Worm (Caenorhabditis elegans) whole organism, L3 larva: ENCODE data around the gene bus-17.

ENCODE experiments used
- R02D3.7 ChIP-seq: fragments of 150-350 bp; optimal IDR thresholded peaks from 2 replicates; lab custom pipeline; 2014; ENCODE audit warnings: missing biosample characterization, missing genetic modification characterization
- ZK546.5 ChIP-seq: sonication (generic microtip); optimal IDR thresholded peaks from 2 replicates; lab custom pipeline; 2017; ENCODE audit warnings: missing biosample characterization, missing genetic modification characterization
- aly-2 ChIP-seq: fragments of 150-350 bp; optimal IDR thresholded peaks from 2 replicates; lab custom pipeline; 2014; ENCODE audit warnings: missing biosample characterization, missing genetic modification characterization
- ama-1 ChIP-seq: fragments of 150-350 bp; optimal IDR thresholded peaks from 2 replicates; lab custom pipeline; 2018
- ceh-16 ChIP-seq: sonication (generic microtip); optimal IDR thresholded peaks from 2 replicates; lab custom pipeline; 2017; ENCODE audit warnings: missing biosample characterization, missing genetic modification characterization
- ceh-28 ChIP-seq: fragments of 150-350 bp; optimal IDR thresholded peaks from 2 replicates; lab custom pipeline; 2014; ENCODE audit warnings: missing biosample characterization, missing genetic modification reagents, missing genetic modification characterization
- ceh-82 ChIP-seq: fragments of 150-350 bp; optimal IDR thresholded peaks from 2 replicates; lab custom pipeline; 2014; ENCODE audit warnings: missing biosample characterization, missing genetic modification characterization
- ceh-9 ChIP-seq: sonication (generic microtip); optimal IDR thresholded peaks from 2 replicates; lab custom pipeline; 2018; ENCODE audit warnings: missing biosample characterization, missing genetic modification characterization
- daf-12 ChIP-seq: fragments of 150-350 bp; optimal IDR thresholded peaks from 2 replicates; lab custom pipeline; 2014; ENCODE audit warnings: missing biosample characterization, missing genetic modification reagents, missing genetic modification characterization
- egl-27 ChIP-seq: sonication (generic microtip); optimal IDR thresholded peaks from 4 replicates; lab custom pipeline; 2017; ENCODE audit warnings: missing biosample characterization, missing genetic modification reagents, missing genetic modification characterization
- egl-5 ChIP-seq: fragments of 150-350 bp; optimal IDR thresholded peaks from 2 replicates; lab custom pipeline; 2017; ENCODE audit warnings: missing biosample characterization, missing genetic modification reagents, missing genetic modification characterization, inconsistent platforms
- elt-1 ChIP-seq: fragments of 150-350 bp; optimal IDR thresholded peaks from 2 replicates; lab custom pipeline; 2014; ENCODE audit warnings: missing biosample characterization, missing genetic modification characterization
- elt-2 ChIP-seq: sonication (generic microtip); optimal IDR thresholded peaks from 2 replicates; lab custom pipeline; 2016; ENCODE audit warnings: missing genetic modification reagents, mild to moderate bottlenecking, missing genetic modification characterization, missing compliant biosample characterization
- elt-3 ChIP-seq, 3 experiments: fragments of 150-350 bp in 1 of 3; sonication (generic microtip) in 2 of 3; optimal IDR thresholded peaks; 2 replicates in 2 of 3; 4 replicates in 1 of 3; lab custom pipeline; 2014 to 2017; ENCODE audit warnings: missing biosample characterization in 3 of 3, missing genetic modification characterization in 3 of 3
- eor-1 ChIP-seq, 2 experiments: fragments of 150-350 bp; optimal IDR thresholded peaks; 2 replicates each; lab custom pipeline; 2014 to 2018; ENCODE audit warnings: missing biosample characterization in 2 of 2, missing genetic modification characterization in 2 of 2
- fkh-10 ChIP-seq: sonication (generic microtip); optimal IDR thresholded peaks from 2 replicates; lab custom pipeline; 2017; ENCODE audit warnings: missing biosample characterization, missing genetic modification reagents, missing genetic modification characterization
- fkh-2 ChIP-seq: fragments of 150-350 bp; optimal IDR thresholded peaks from 2 replicates; lab custom pipeline; 2014; ENCODE audit warnings: missing biosample characterization, missing genetic modification reagents, missing genetic modification characterization
- fos-1 ChIP-seq: fragments of 150-350 bp; optimal IDR thresholded peaks from 2 replicates; lab custom pipeline; 2014; ENCODE audit warnings: missing biosample characterization, missing genetic modification characterization
- hmg-11 ChIP-seq: sonication (generic microtip); optimal IDR thresholded peaks from 2 replicates; lab custom pipeline; 2016; ENCODE audit warnings: missing genetic modification characterization, missing compliant biosample characterization
- jun-1 ChIP-seq: fragments of 150-350 bp; optimal IDR thresholded peaks from 2 replicates; lab custom pipeline; 2014; ENCODE audit warnings: missing biosample characterization, missing genetic modification reagents, missing genetic modification characterization
- lin-15B ChIP-seq: fragments of 150-350 bp; optimal IDR thresholded peaks from 2 replicates; lab custom pipeline; 2014; ENCODE audit warnings: missing biosample characterization, missing genetic modification characterization
- lin-39 ChIP-seq: fragments of 150-350 bp; optimal IDR thresholded peaks from 2 replicates; lab custom pipeline; 2018; ENCODE audit warnings: missing biosample characterization, missing genetic modification reagents, missing genetic modification characterization
- lsy-12 ChIP-seq: sonication (generic microtip); optimal IDR thresholded peaks from 2 replicates; lab custom pipeline; 2016; ENCODE audit warnings: mild to moderate bottlenecking, missing genetic modification characterization, missing compliant biosample characterization
- mdl-1 ChIP-seq: fragments of 150-350 bp; optimal IDR thresholded peaks from 2 replicates; lab custom pipeline; 2014; ENCODE audit warnings: missing biosample characterization, missing genetic modification characterization
- mml-1 ChIP-seq: fragments of 150-350 bp; sonication (generic microtip); optimal IDR thresholded peaks from 3 replicates; lab custom pipeline; 2014; ENCODE audit warnings: missing biosample characterization, missing genetic modification characterization
- nfya-1 ChIP-seq: sonication (generic microtip); optimal IDR thresholded peaks from 2 replicates; lab custom pipeline; 2017; ENCODE audit warnings: missing genetic modification characterization, mild to moderate bottlenecking, missing compliant biosample characterization, antibody characterized with exemption, moderate library complexity; ENCODE audit not compliant: insufficient read depth
- nhr-11 ChIP-seq: fragments of 150-350 bp; optimal IDR thresholded peaks from 2 replicates; lab custom pipeline; 2014; ENCODE audit warnings: missing biosample characterization, missing genetic modification characterization
- nhr-12 ChIP-seq: fragments of 150-350 bp; optimal IDR thresholded peaks from 2 replicates; lab custom pipeline; 2014; ENCODE audit warnings: missing biosample characterization, missing genetic modification characterization
- nhr-23 ChIP-seq: fragments of 150-350 bp; optimal IDR thresholded peaks from 2 replicates; lab custom pipeline; 2014; ENCODE audit warnings: missing biosample characterization, missing genetic modification reagents, missing genetic modification characterization
- nhr-237 ChIP-seq: fragments of 150-350 bp; optimal IDR thresholded peaks from 2 replicates; lab custom pipeline; 2014; ENCODE audit warnings: missing biosample characterization, missing genetic modification characterization
- nhr-25 ChIP-seq: sonication (generic microtip); optimal IDR thresholded peaks from 2 replicates; lab custom pipeline; 2017; ENCODE audit warnings: missing biosample characterization, missing genetic modification characterization
- nhr-28 ChIP-seq: fragments of 150-350 bp; optimal IDR thresholded peaks from 2 replicates; lab custom pipeline; 2014; ENCODE audit warnings: missing biosample characterization, missing genetic modification characterization
- nhr-43 ChIP-seq: sonication (generic microtip); optimal IDR thresholded peaks from 2 replicates; lab custom pipeline; 2016; ENCODE audit warnings: mild to moderate bottlenecking, missing genetic modification characterization, missing compliant biosample characterization; ENCODE audit not compliant: poor library complexity, severe bottlenecking
- nhr-67 ChIP-seq: fragments of 150-350 bp; optimal IDR thresholded peaks from 2 replicates; lab custom pipeline; 2014; ENCODE audit warnings: missing biosample characterization, missing genetic modification characterization
- nhr-76 ChIP-seq: fragments of 150-350 bp; sonication (generic microtip); optimal IDR thresholded peaks from 5 replicates; lab custom pipeline; 2014; ENCODE audit warnings: missing biosample characterization, missing genetic modification characterization
- nhr-77 ChIP-seq: fragments of 150-350 bp; optimal IDR thresholded peaks from 2 replicates; lab custom pipeline; 2014; ENCODE audit warnings: missing biosample characterization, missing genetic modification characterization
- pha-4 ChIP-seq: fragments of 150-350 bp; optimal IDR thresholded peaks from 2 replicates; lab custom pipeline; 2014; ENCODE audit warnings: missing biosample characterization, missing genetic modification reagents, missing genetic modification characterization
- pqm-1 ChIP-seq: fragments of 150-350 bp; optimal IDR thresholded peaks from 2 replicates; lab custom pipeline; 2017; ENCODE audit warnings: missing biosample characterization, missing genetic modification characterization, inconsistent platforms
- sea-2 ChIP-seq: fragments of 150-350 bp; sonication (generic microtip); optimal IDR thresholded peaks from 4 replicates; lab custom pipeline; 2014; ENCODE audit warnings: missing biosample characterization, missing genetic modification reagents, missing genetic modification characterization
- skn-1 ChIP-seq: fragments of 150-350 bp; optimal IDR thresholded peaks from 2 replicates; lab custom pipeline; 2014; ENCODE audit warnings: missing biosample characterization, missing genetic modification characterization
- snpc-4 ChIP-seq: fragments of 150-350 bp; optimal IDR thresholded peaks from 2 replicates; lab custom pipeline; 2014; ENCODE audit warnings: missing biosample characterization, missing genetic modification characterization
- tbx-2 ChIP-seq: sonication (generic microtip); optimal IDR thresholded peaks from 2 replicates; lab custom pipeline; 2016; ENCODE audit warnings: mild to moderate bottlenecking, missing genetic modification characterization, missing compliant biosample characterization
- unc-39 ChIP-seq: sonication (generic microtip); optimal IDR thresholded peaks from 4 replicates; lab custom pipeline; 2017; ENCODE audit warnings: missing biosample characterization, missing genetic modification characterization
- unc-62 ChIP-seq: fragments of 150-350 bp; sonication (generic microtip); optimal IDR thresholded peaks from 4 replicates; lab custom pipeline; 2014; ENCODE audit warnings: missing biosample characterization, missing genetic modification reagents, missing genetic modification characterization
- zag-1 ChIP-seq: fragments of 150-350 bp; optimal IDR thresholded peaks from 2 replicates; lab custom pipeline; 2014; ENCODE audit warnings: missing biosample characterization, missing genetic modification characterization
- ztf-11 ChIP-seq: fragments of 150-350 bp; optimal IDR thresholded peaks from 2 replicates; lab custom pipeline; 2014; ENCODE audit warnings: missing biosample characterization, missing genetic modification characterization
- ztf-4 ChIP-seq: fragments of 150-350 bp; optimal IDR thresholded peaks from 2 replicates; lab custom pipeline; 2014; ENCODE audit warnings: missing biosample characterization, missing genetic modification characterization

The bus-17 gene

ce11 chrX:15779503-15779902 is 13.3 kb upstream of the bus-17 start:
- no peak for TF ChIP-seq mdl-1 (tag; lab: Kevin White, UChicago)
- no peak for TF ChIP-seq nhr-76
- no peak for TF ChIP-seq nhr-23
- TF ChIP-seq ceh-28 (tag; lab: Kevin White, UChicago): no peak
- no peak for TF ChIP-seq nhr-25 (tag; lab: Kevin White, UChicago)
- TF ChIP-seq eor-1 (tag; optimal IDR thresholded peaks at IDR 0.05; lab: Kevin White, UChicago): no peak
- no peak for TF ChIP-seq nhr-77 (tag; lab: Kevin White, UChicago)
- TF ChIP-seq fkh-10 (GFP tag; lab: Kevin White, UChicago): no peak
- TF ChIP-seq lin-39 (tag; lab: Kevin White, UChicago): no peak
- TF ChIP-seq egl-5 (tag; lab: Kevin White, UChicago): no peak
- no peak for TF ChIP-seq nhr-67
- no peak for TF ChIP-seq ztf-11 (tag; lab: Kevin White, UChicago)
- no peak for TF ChIP-seq nhr-28 (tag; lab: Kevin White, UChicago)
- no peak for TF ChIP-seq ceh-16
- TF ChIP-seq tbx-2: no peak
- TF ChIP-seq ztf-4 (tag; lab: Kevin White, UChicago): no peak
- peak; percentile 95 for TF ChIP-seq pqm-1 (tag; lab: Kevin White, UChicago)
- TF ChIP-seq ama-1 (lab: Kevin White, UChicago): no peak
- no peak for TF ChIP-seq nhr-43
- no peak for TF ChIP-seq elt-1 (tag; lab: Kevin White, UChicago)
- no peak for TF ChIP-seq aly-2
- TF ChIP-seq elt-3 (tag; optimal IDR thresholded peaks at IDR 0.05; lab: Kevin White, UChicago): no peak
- peak; percentile 87 for TF ChIP-seq jun-1 (tag; lab: Kevin White, UChicago)
- TF ChIP-seq nhr-237 (tag; lab: Kevin White, UChicago): no peak
- no peak for TF ChIP-seq nhr-11
- TF ChIP-seq fkh-2 (tag; lab: Kevin White, UChicago): no peak
- no peak for TF ChIP-seq sea-2 (GFP tag; lab: Kevin White, UChicago)
- no peak for TF ChIP-seq ceh-82 (tag; lab: Kevin White, UChicago)
- no peak for TF ChIP-seq lin-15B (tag; lab: Kevin White, UChicago)
- TF ChIP-seq pha-4 (tag; lab: Kevin White, UChicago): peak; percentile 55
- no peak for TF ChIP-seq lsy-12 (tag; lab: Kevin White, UChicago)
- TF ChIP-seq snpc-4 (tag; lab: Kevin White, UChicago): peak; percentile 33
- TF ChIP-seq unc-39 (tag; lab: Kevin White, UChicago): no peak
- TF ChIP-seq R02D3.7 (tag; lab: Kevin White, UChicago): no peak
- TF ChIP-seq ceh-9: no peak
- TF ChIP-seq skn-1 (tag; lab: Kevin White, UChicago): peak; percentile 63
- peak; percentile 98 for TF ChIP-seq elt-2 (tag; lab: Kevin White, UChicago)
- no peak for TF ChIP-seq unc-62 (GFP tag; lab: Kevin White, UChicago)
- TF ChIP-seq zag-1 (tag; lab: Kevin White, UChicago): no peak
- TF ChIP-seq ZK546.5 (tag; lab: Kevin White, UChicago): no peak
- TF ChIP-seq daf-12: no peak
- peak; percentile 8 for TF ChIP-seq fos-1
- TF ChIP-seq mml-1 (tag; lab: Kevin White, UChicago): no peak
- TF ChIP-seq nfya-1: peak; percentile 53
- no peak for TF ChIP-seq hmg-11
- no peak for TF ChIP-seq nhr-12 (tag; lab: Kevin White, UChicago)
- TF ChIP-seq egl-27 (tag; lab: Kevin White, UChicago): no peak
- TF ChIP-seq, all 47 proteins: peak for 8
